Fruit fly (Drosophila melanogaster) whole organism: ENCODE data around the gene senju.

Experiments
- CG8478 ChIP-seq: fragments of >200 bp; optimal IDR thresholded peaks from 2 replicates; lab custom pipeline; 2018; ENCODE audit warnings: inconsistent platforms
- Dll ChIP-seq: fragments of >200 bp; optimal IDR thresholded peaks from 2 replicates; lab custom pipeline; 2017
- EcR ChIP-seq, 2 experiments: fragments of >200 bp; optimal IDR thresholded peaks; 2 replicates each; lab custom pipeline; 2017; ENCODE audit warnings: missing biosample characterization in 2 of 2, missing genetic modification characterization in 2 of 2, missing genetic modification reagents in 2 of 2
- pan ChIP-seq: fragments of >200 bp; optimal IDR thresholded peaks from 2 replicates; lab custom pipeline; 2017
- psq ChIP-seq: fragments of >200 bp; optimal IDR thresholded peaks from 2 replicates; lab custom pipeline; 2017
- usp ChIP-seq: fragments of >200 bp; optimal IDR thresholded peaks from 2 replicates; lab custom pipeline; 2017; ENCODE audit warnings: missing biosample characterization, missing genetic modification characterization, mixed read lengths

senju gene

dm6 chr2L:5100577-5100976, 47.9 kb downstream of the senju start, which contains the start of gene Msp300:
Gene Msp300 (plus strand): TSS chr2L:5100877.
- TF ChIP-seq usp (GFP tag; lab: Kevin White, UChicago) (no peak), EcR (GFP tag; optimal IDR thresholded peaks at IDR 0.05; lab: Kevin White, UChicago) (no peak), pan (lab: Kevin White, UChicago) (no peak), CG8478 (no peak), psq (no peak), Dll (lab: Kevin White, UChicago) (no peak)

dm6 chr2L:5103733-5104132, 51.1 kb downstream of the senju start:
- TF ChIP-seq usp (GFP tag; lab: Kevin White, UChicago) (no peak), Dll (lab: Kevin White, UChicago) (no peak), psq (no peak), pan (lab: Kevin White, UChicago) (no peak), EcR (GFP tag; optimal IDR thresholded peaks at IDR 0.05; lab: Kevin White, UChicago) (no peak), CG8478 (no peak)
